Fruit fly (Drosophila melanogaster) whole organism, embryonic: Measurements from ENCODE around the gene apolpp.

Experiments
- CG13424 ChIP-seq: fragments of 200-800 bp; sonication (Bioruptor generic); optimal IDR thresholded peaks from 2 replicates; lab custom pipeline; 2019; ENCODE audit warnings: missing biosample characterization, mild to moderate bottlenecking, missing genetic modification characterization, moderate library complexity
- CG4730 ChIP-seq: fragments of 200-800 bp; sonication (Bioruptor generic); IDR thresholded peaks from 2 replicates; pipeline ENCODE4 v1.3.6; 2022; ENCODE audit warnings: missing biosample characterization, missing genetic modification characterization
- Rx ChIP-seq: fragments of 200-800 bp; sonication (Bioruptor generic); IDR thresholded peaks from 2 replicates; pipeline ENCODE4 v1.3.6; 2022; ENCODE audit warnings: missing biosample characterization, missing genetic modification characterization
- cas ChIP-seq: fragments of 200-800 bp; sonication (Bioruptor generic); IDR thresholded peaks from 2 replicates; pipeline ENCODE4 v1.3.6; 2022; ENCODE audit warnings: missing biosample characterization, missing genetic modification characterization
- eve ChIP-seq, 2 experiments: fragments of >200 bp; optimal IDR thresholded peaks; 2 replicates each; lab custom pipeline; 2017; ENCODE audit warnings: missing biosample characterization in 2 of 2, missing genetic modification characterization in 2 of 2
- lbe ChIP-seq: fragments of 200-800 bp; sonication (Bioruptor generic); optimal IDR thresholded peaks from 2 replicates; lab custom pipeline; 2016; ENCODE audit warnings: missing biosample characterization, mild to moderate bottlenecking, missing genetic modification characterization
- nerfin-1 ChIP-seq: fragments of 200-800 bp; sonication (Bioruptor generic); optimal IDR thresholded peaks from 3 replicates; lab custom pipeline; 2019; ENCODE audit warnings: missing biosample characterization, mild to moderate bottlenecking, missing genetic modification characterization, moderate library complexity

DNA sequence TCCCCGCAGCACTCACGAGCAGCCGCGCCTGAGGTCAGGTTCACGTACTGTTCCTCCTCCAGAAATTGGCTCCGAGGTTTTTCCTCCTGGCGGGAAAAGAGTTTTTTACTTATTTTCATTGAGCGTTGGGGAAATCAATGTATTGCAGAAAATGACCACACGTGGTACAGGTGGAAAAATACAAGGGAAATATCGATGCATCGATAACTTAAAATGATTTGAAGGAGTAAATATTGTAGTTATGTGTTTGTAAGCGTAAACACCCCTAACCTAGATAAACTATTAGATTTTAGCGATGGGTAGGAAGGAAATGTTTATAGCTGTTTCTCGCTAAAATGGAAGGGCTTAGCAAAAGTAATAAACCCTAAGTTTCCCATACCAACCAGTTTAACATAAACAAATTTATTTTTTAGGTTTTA lies 30.1 kb upstream of the apolpp start:
- no peak for TF ChIP-seq lbe
- TF ChIP-seq CG13424, result peak; percentile 12
- no peak for TF ChIP-seq Rx
- TF ChIP-seq eve (GFP tag; optimal IDR thresholded peaks at IDR 0.05; lab: Kevin White, UChicago), result no peak
- no peak for TF ChIP-seq nerfin-1 (tag; lab: Kevin White, UChicago)
- TF ChIP-seq CG4730 (GFP tag; lab: Robert Waterston, UW), result no peak
- no peak for TF ChIP-seq cas (GFP tag; lab: Robert Waterston, UW)
